Worm (Caenorhabditis elegans) whole organism, L4 larva: ENCODE measurements around the gene W06D11.1.

ENCODE experiments used
- D1046.2 ChIP-seq: fragments of 200-800 bp; sonication (Bioruptor generic); IDR thresholded peaks from 2 replicates; pipeline ENCODE4 v1.3.6; 2022; ENCODE audit warnings: missing genetic modification characterization, missing compliant biosample characterization
- F10B5.3 ChIP-seq: sonication (generic microtip); optimal IDR thresholded peaks from 2 replicates; lab custom pipeline; 2016; ENCODE audit warnings: mild to moderate bottlenecking, missing genetic modification characterization, missing compliant biosample characterization
- F37D6.2 ChIP-seq: sonication (generic microtip); optimal IDR thresholded peaks from 2 replicates; lab custom pipeline; 2016; ENCODE audit warnings: mild to moderate bottlenecking, missing genetic modification characterization, missing compliant biosample characterization
- F49E8.2 ChIP-seq: sonication (generic microtip); optimal IDR thresholded peaks from 2 replicates; lab custom pipeline; 2016; ENCODE audit warnings: missing compliant biosample characterization, mild to moderate bottlenecking, missing genetic modification characterization, borderline replicate concordance
- Y105C5A.15 ChIP-seq: fragments of 200-800 bp; sonication (Bioruptor generic); IDR thresholded peaks from 2 replicates; pipeline ENCODE4 v1.3.6; 2022; ENCODE audit warnings: missing genetic modification characterization, missing compliant biosample characterization
- aha-1 ChIP-seq: fragments of 150-350 bp; peaks from one replicate; lab custom pipeline; 2014; ENCODE audit warnings: missing biosample characterization, missing genetic modification characterization
- arid-1 ChIP-seq: fragments of 200-800 bp; sonication (Bioruptor generic); conservative IDR thresholded peaks from 2 replicates; pipeline ENCODE4 v1.3.6; 2022; ENCODE audit warnings: missing genetic modification reagents, missing genetic modification characterization, missing compliant biosample characterization
- ceh-28 ChIP-seq: fragments of 150-350 bp; optimal IDR thresholded peaks from 2 replicates; lab custom pipeline; 2014; ENCODE audit warnings: missing biosample characterization, missing genetic modification reagents, missing genetic modification characterization
- ceh-32 ChIP-seq: sonication (generic microtip); optimal IDR thresholded peaks from 2 replicates; lab custom pipeline; 2016; ENCODE audit warnings: mild to moderate bottlenecking, missing genetic modification characterization, missing compliant biosample characterization; ENCODE audit not compliant: poor library complexity
- ceh-44 ChIP-seq: fragments of 200-800 bp; sonication (Bioruptor generic); IDR thresholded peaks from 2 replicates; pipeline ENCODE4 v1.3.6; 2022; ENCODE audit warnings: missing genetic modification reagents, missing genetic modification characterization, missing compliant biosample characterization
- ceh-82 ChIP-seq: sonication (generic microtip); optimal IDR thresholded peaks from 2 replicates; lab custom pipeline; 2017; ENCODE audit warnings: missing biosample characterization, missing genetic modification characterization
- daf-12 ChIP-seq: fragments of 150-350 bp; optimal IDR thresholded peaks from 2 replicates; lab custom pipeline; 2014; ENCODE audit warnings: missing biosample characterization, missing genetic modification reagents, missing genetic modification characterization
- daf-16 ChIP-seq, 3 experiments: sonication (generic microtip); optimal IDR thresholded peaks; 2 replicates each; lab custom pipeline; 2016 to 2017; ENCODE audit warnings: missing genetic modification characterization in 3 of 3, missing genetic modification reagents in 3 of 3, mild to moderate bottlenecking in 2 of 3, missing compliant biosample characterization in 2 of 3, missing biosample characterization in 1 of 3, moderate library complexity in 1 of 3
- dpl-1 ChIP-seq: fragments of 150-350 bp; optimal IDR thresholded peaks from 2 replicates; lab custom pipeline; 2014; ENCODE audit warnings: missing biosample characterization, missing genetic modification reagents, missing genetic modification characterization
- dve-1 ChIP-seq: sonication (generic microtip); optimal IDR thresholded peaks from 2 replicates; lab custom pipeline; 2017; ENCODE audit warnings: antibody characterized with exemption, mild to moderate bottlenecking, missing genetic modification characterization, missing compliant biosample characterization; ENCODE audit not compliant: insufficient read depth
- fkh-10 ChIP-seq: fragments of 150-350 bp; optimal IDR thresholded peaks from 2 replicates; lab custom pipeline; 2014; ENCODE audit warnings: missing biosample characterization, missing genetic modification reagents, missing genetic modification characterization
- fos-1 ChIP-seq: fragments of 150-350 bp; optimal IDR thresholded peaks from 2 replicates; lab custom pipeline; 2014; ENCODE audit warnings: missing biosample characterization, missing genetic modification characterization
- hif-1 ChIP-seq, 2 experiments: sonication (generic microtip); optimal IDR thresholded peaks; 2 replicates each; lab custom pipeline; 2016 to 2017; ENCODE audit warnings: missing compliant biosample characterization in 2 of 2, missing genetic modification characterization in 2 of 2, missing genetic modification reagents in 2 of 2, missing genotype in 2 of 2, mild to moderate bottlenecking in 1 of 2
- hlh-30 ChIP-seq: sonication (generic microtip); optimal IDR thresholded peaks from 2 replicates; lab custom pipeline; 2017; ENCODE audit warnings: antibody characterized with exemption, mild to moderate bottlenecking, missing genetic modification characterization, missing compliant biosample characterization; ENCODE audit not compliant: insufficient read depth
- jun-1 ChIP-seq: fragments of 150-350 bp; optimal IDR thresholded peaks from 2 replicates; lab custom pipeline; 2014; ENCODE audit warnings: missing biosample characterization, missing genetic modification reagents, missing genetic modification characterization
- lin-15B ChIP-seq: fragments of 150-350 bp; sonication (generic microtip); optimal IDR thresholded peaks from 3 replicates; lab custom pipeline; 2014; ENCODE audit warnings: missing biosample characterization, missing genetic modification characterization
- lsy-2 ChIP-seq, 2 experiments: fragments of 150-350 bp in 1 of 2; sonication (generic microtip) in 1 of 2; optimal IDR thresholded peaks; 2 replicates each; lab custom pipeline; 2014 to 2017; ENCODE audit warnings: missing biosample characterization in 2 of 2, missing genetic modification characterization in 2 of 2
- madf-5 ChIP-seq, 2 experiments: fragments of 200-800 bp; sonication (Bioruptor generic); IDR thresholded peaks; 2 replicates each; pipeline ENCODE4 v1.3.6; 2022; ENCODE audit warnings: missing compliant biosample characterization in 2 of 2, missing genetic modification characterization in 2 of 2
- madf-9 ChIP-seq: fragments of 200-800 bp; sonication (Bioruptor generic); conservative IDR thresholded peaks from 2 replicates; pipeline ENCODE4 v1.3.6; 2022; ENCODE audit warnings: missing genetic modification reagents, missing genetic modification characterization, missing compliant biosample characterization
- mdl-1 ChIP-seq, 2 experiments: fragments of 150-350 bp in 1 of 2; sonication (generic microtip) in 1 of 2; optimal IDR thresholded peaks; 2 replicates each; lab custom pipeline; 2014 to 2017; ENCODE audit warnings: missing biosample characterization in 2 of 2, missing genetic modification characterization in 2 of 2
- mxl-2 ChIP-seq: fragments of 200-800 bp; sonication (Bioruptor generic); conservative IDR thresholded peaks from 2 replicates; pipeline ENCODE4 v1.3.6; 2022; ENCODE audit warnings: missing genetic modification reagents, missing genetic modification characterization, missing compliant biosample characterization
- nhr-25 ChIP-seq: sonication (generic microtip); optimal IDR thresholded peaks from 2 replicates; lab custom pipeline; 2017; ENCODE audit warnings: missing genetic modification characterization, mild to moderate bottlenecking, missing compliant biosample characterization, antibody characterized with exemption, moderate library complexity, borderline replicate concordance; ENCODE audit not compliant: insufficient read depth
- nhr-41 ChIP-seq: fragments of 200-800 bp; sonication (Bioruptor generic); IDR thresholded peaks from 2 replicates; pipeline ENCODE4 v1.3.6; 2022; ENCODE audit warnings: missing genetic modification reagents, missing genetic modification characterization, missing compliant biosample characterization
- nhr-42 ChIP-seq: fragments of 200-800 bp; sonication (Bioruptor generic); IDR thresholded peaks from 2 replicates; pipeline ENCODE4 v1.3.6; 2022; ENCODE audit warnings: missing genetic modification characterization, missing compliant biosample characterization
- nhr-48 ChIP-seq: sonication (generic microtip); optimal IDR thresholded peaks from 2 replicates; lab custom pipeline; 2016; ENCODE audit warnings: mild to moderate bottlenecking, missing genetic modification characterization, missing compliant biosample characterization
- saeg-2 ChIP-seq: fragments of 200-800 bp; sonication (Bioruptor generic); IDR thresholded peaks from 2 replicates; pipeline ENCODE4 v1.3.6; 2022; ENCODE audit warnings: missing genetic modification reagents, missing genetic modification characterization, missing compliant biosample characterization
- snpc-1.2 ChIP-seq: fragments of 200-800 bp; sonication (Bioruptor generic); IDR thresholded peaks from 2 replicates; pipeline ENCODE4 v1.3.6; 2022; ENCODE audit warnings: missing genetic modification reagents, missing genetic modification characterization, missing compliant biosample characterization
- snpc-4 ChIP-seq: fragments of 150-350 bp; optimal IDR thresholded peaks from 2 replicates; lab custom pipeline; 2014; ENCODE audit warnings: missing biosample characterization, missing genetic modification characterization
- tra-1 ChIP-seq: fragments of 200-800 bp; sonication (Bioruptor generic); IDR thresholded peaks from 2 replicates; pipeline ENCODE4 v1.3.6; 2022; ENCODE audit warnings: missing genetic modification reagents, missing genetic modification characterization, missing compliant biosample characterization
- unc-130 ChIP-seq: sonication (generic microtip); optimal IDR thresholded peaks from 2 replicates; lab custom pipeline; 2016; ENCODE audit warnings: missing genetic modification reagents, missing genetic modification characterization, missing compliant biosample characterization
- zag-1 ChIP-seq: fragments of 150-350 bp; optimal IDR thresholded peaks from 2 replicates; lab custom pipeline; 2014; ENCODE audit warnings: missing biosample characterization, missing genetic modification characterization
- zfp-2 ChIP-seq: sonication (generic microtip); optimal IDR thresholded peaks from 2 replicates; lab custom pipeline; 2016; ENCODE audit warnings: mild to moderate bottlenecking, missing genetic modification characterization, missing compliant biosample characterization
- zip-11 ChIP-seq: fragments of 200-800 bp; sonication (Bioruptor generic); IDR thresholded peaks from 2 replicates; pipeline ENCODE4 v1.3.6; 2022; ENCODE audit warnings: missing genetic modification characterization, missing compliant biosample characterization
- ztf-11 ChIP-seq: fragments of 150-350 bp; optimal IDR thresholded peaks from 2 replicates; lab custom pipeline; 2014; ENCODE audit warnings: missing biosample characterization, missing genetic modification characterization
- ztf-7 ChIP-seq: fragments of 150-350 bp; optimal IDR thresholded peaks from 2 replicates; lab custom pipeline; 2014; ENCODE audit warnings: missing biosample characterization, missing genetic modification characterization

The W06D11.1 gene

DNA sequence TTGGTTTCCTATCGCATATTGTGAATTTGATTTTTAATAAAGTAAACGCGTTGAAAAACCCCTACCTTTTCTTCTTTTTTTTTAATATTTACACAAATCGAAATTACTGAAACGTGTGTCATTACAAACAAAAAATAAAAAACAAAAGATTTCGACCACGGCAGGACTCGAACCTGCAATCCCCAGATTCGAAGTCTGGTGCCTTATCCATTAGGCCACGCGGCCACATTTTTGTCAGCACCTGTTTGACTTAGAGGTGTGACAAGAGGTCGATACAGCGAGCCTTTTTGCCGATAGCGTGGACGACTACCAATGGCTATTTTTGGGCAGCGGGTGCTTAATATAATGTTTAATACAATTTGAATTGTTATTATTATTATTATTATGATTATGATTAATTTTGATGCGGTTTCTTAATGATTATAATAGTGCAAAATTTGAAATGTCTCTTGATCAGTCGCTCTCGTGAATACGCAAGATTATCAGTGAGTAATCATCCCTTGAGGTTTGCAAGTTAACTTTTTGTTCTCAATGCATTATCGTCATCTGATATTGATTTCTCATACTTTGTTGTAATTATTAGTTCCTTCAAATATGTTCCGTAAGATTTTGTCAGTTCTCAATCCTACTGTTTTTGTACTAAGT lies 43.6 kb downstream of the W06D11.1 start, which contains the start of gene srd-44 (continued):
- TF ChIP-seq dpl-1 (GFP tag; lab: Kevin White, UChicago) (no peak), ceh-44 (GFP tag; lab: Robert Waterston, UW) (0 out of 2 replicates have a peak, but pooled peaks have one; percentile 5), nhr-48 (tag; lab: Kevin White, UChicago) (peak; percentile 43), fos-1 (tag; lab: Kevin White, UChicago) (no peak), mdl-1 (tag; optimal IDR thresholded peaks at IDR 0.05; lab: Kevin White, UChicago) (peak in 1 of 2 experiments; percentile 2), jun-1 (tag; lab: Kevin White, UChicago) (no peak), F37D6.2 (no peak), tra-1 (GFP tag; lab: Robert Waterston, UW) (no peak), hif-1 (tag; optimal IDR thresholded peaks at IDR 0.05; lab: Kevin White, UChicago) (no peak), lsy-2 (tag; optimal IDR thresholded peaks at IDR 0.05; lab: Kevin White, UChicago) (no peak), ceh-32 (tag; lab: Kevin White, UChicago) (no peak), nhr-41 (GFP tag; lab: Robert Waterston, UW) (no peak; the same call in 1 of the 2 replicates), Y105C5A.15 (GFP tag; lab: Robert Waterston, UW) (no peak), ceh-28 (tag; lab: Kevin White, UChicago) (no peak), ceh-82 (tag; lab: Kevin White, UChicago) (no peak), ztf-11 (tag; lab: Kevin White, UChicago) (no peak), daf-12 (tag; lab: Kevin White, UChicago) (no peak), hlh-30 (tag; lab: Kevin White, UChicago) (no peak), nhr-42 (GFP tag; lab: Robert Waterston, UW) (0 out of 2 replicates have a peak, but pooled peaks have one; percentile 47), F10B5.3 (no peak)

DNA sequence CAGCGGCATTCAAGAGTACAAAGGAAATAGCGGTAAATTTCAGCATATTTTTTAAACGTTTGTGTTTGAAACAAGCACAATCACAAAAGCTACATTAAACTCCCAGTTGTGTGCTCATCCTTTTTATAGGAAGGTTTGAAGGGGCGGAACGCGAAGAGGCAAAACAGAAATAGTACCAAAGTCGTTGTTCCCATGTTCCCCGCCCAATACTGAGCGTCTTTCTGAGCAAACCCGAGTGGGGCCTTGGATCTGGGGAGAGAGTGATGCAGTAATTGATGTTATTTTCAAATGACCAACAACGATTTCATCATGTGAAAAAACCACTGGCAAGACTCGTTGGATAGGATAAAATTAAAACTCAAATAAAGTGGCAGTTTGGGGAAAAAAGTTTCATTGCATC lies 47.0 kb downstream of the W06D11.1 start, which contains the start of gene zig-2:
zig-2 (minus strand) TSS at position 101 of the 400 bp plus-strand sequence.
- TF ChIP-seq zag-1 (tag; lab: Kevin White, UChicago) (no peak), dve-1 (tag; lab: Kevin White, UChicago) (no peak), fkh-10 (no peak), D1046.2 (no peak), aha-1 (tag; lab: Kevin White, UChicago) (no peak), snpc-1.2 (GFP tag; lab: Robert Waterston, UW) (no peak), madf-5 (GFP tag; IDR thresholded peaks at IDR 0.05; lab: Robert Waterston, UW) (no peak)

DNA sequence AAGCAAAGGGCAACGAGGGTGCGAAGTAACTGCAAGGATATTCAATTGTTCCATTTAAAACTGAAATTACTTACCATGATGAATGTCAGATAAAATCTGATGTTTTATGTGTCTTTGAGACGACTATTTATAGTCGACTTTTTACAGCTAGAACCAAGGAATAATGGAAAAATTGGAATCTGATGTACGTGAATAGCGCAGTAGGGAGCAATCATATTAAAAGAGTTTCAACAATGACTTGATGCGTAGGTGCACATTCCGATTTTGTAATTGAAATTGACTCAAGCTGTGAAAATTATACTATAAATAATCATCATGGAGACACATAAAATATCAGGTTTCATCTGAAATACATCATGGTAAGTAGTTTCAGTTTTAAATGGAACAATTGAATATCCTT lies 48.9 kb downstream of the W06D11.1 start, which contains the start of the genes nspc-9 and nspc-10:
nspc-9 (minus strand) TSS at position 101 of the 400 bp plus-strand sequence.
nspc-10 (plus strand) TSS at position 331 of the 400 bp plus-strand sequence.
- TF ChIP-seq zip-11 = no peak
- no peak for TF ChIP-seq snpc-1.2 (GFP tag; lab: Robert Waterston, UW)
- no peak for TF ChIP-seq madf-9 (GFP tag; lab: Robert Waterston, UW)
- TF ChIP-seq nhr-25 = no peak
- TF ChIP-seq lin-15B (tag; lab: Kevin White, UChicago) = no peak
- no peak for TF ChIP-seq saeg-2 (GFP tag; lab: Robert Waterston, UW)
- no peak for TF ChIP-seq nhr-41 (GFP tag; lab: Robert Waterston, UW)
- TF ChIP-seq mxl-2 (GFP tag; lab: Robert Waterston, UW) = no peak
- TF ChIP-seq ztf-7 (tag; lab: Kevin White, UChicago) = no peak
- no peak for TF ChIP-seq arid-1 (GFP tag; lab: Robert Waterston, UW)
- TF ChIP-seq zfp-2 (tag; lab: Kevin White, UChicago) = no peak
- no peak for TF ChIP-seq ceh-32 (tag; lab: Kevin White, UChicago)
- TF ChIP-seq snpc-4 = no peak
- no peak for TF ChIP-seq unc-130 (GFP tag; lab: Kevin White, UChicago)
- no peak for TF ChIP-seq F49E8.2 (tag; lab: Kevin White, UChicago)
- TF ChIP-seq daf-16 (GFP tag; optimal IDR thresholded peaks at IDR 0.05; lab: Kevin White, UChicago) = no peak
- no peak for TF ChIP-seq daf-16 (tag; optimal IDR thresholded peaks at IDR 0.05; lab: Kevin White, UChicago)
